Fruit fly (Drosophila melanogaster): Measurements from ENCODE around the gene Npc2e.

Npc2e gene

dm6 chr3R:10079267-10079987 is 26.3 kb downstream of the Npc2e start (continued):
- TF ChIP-seq NK7.1 (GFP tag; optimal IDR thresholded peaks at IDR 0.05) (no peak), sens (GFP tag) (peak; percentile 86), gt (GFP tag; IDR thresholded peaks at IDR 0.05) (no peak), seq (GFP tag; IDR thresholded peaks at IDR 0.05) (no peak), CG15011 (GFP tag; optimal IDR thresholded peaks at IDR 0.05) (no peak), sc (optimal IDR thresholded peaks at IDR 0.05) (no peak), sc (GFP tag; optimal IDR thresholded peaks at IDR 0.05) (no peak), Lhr (GFP tag; optimal IDR thresholded peaks at IDR 0.05) (no peak), Deaf1 (tag; optimal IDR thresholded peaks at IDR 0.05) (no peak), CG16813 (GFP tag; IDR thresholded peaks at IDR 0.05; ENCODE audit: partially characterized antibody) (no peak), dm (GFP tag; optimal IDR thresholded peaks at IDR 0.05) (no peak), E2f1 (GFP tag; IDR thresholded peaks at IDR 0.05) (no peak), CG6683 (GFP tag; optimal IDR thresholded peaks at IDR 0.05) (no peak), D19A (tag; optimal IDR thresholded peaks at IDR 0.05) (no peak), CG13894 (tag; optimal IDR thresholded peaks at IDR 0.05) (no peak), Nf-YB (GFP tag; optimal IDR thresholded peaks at IDR 0.05) (no peak), CG17802 (tag; optimal IDR thresholded peaks at IDR 0.05) (no peak), dati (GFP tag; IDR thresholded peaks at IDR 0.05) (no peak), amos (GFP tag; IDR thresholded peaks at IDR 0.05; ENCODE audit: partially characterized antibody) (no peak), ato (GFP tag; IDR thresholded peaks at IDR 0.05; ENCODE audit: partially characterized antibody) (no peak), usp (GFP tag; optimal IDR thresholded peaks at IDR 0.05) (no peak), gro (GFP tag; optimal IDR thresholded peaks at IDR 0.05) (no peak), CG13287 (GFP tag; IDR thresholded peaks at IDR 0.05; ENCODE audit: partially characterized antibody) (no peak), Xrp1 (GFP tag; IDR thresholded peaks at IDR 0.05) (0 out of 2 replicates have a peak, but pooled peaks have one; percentile 30), Lpt (GFP tag; optimal IDR thresholded peaks at IDR 0.05) (no peak), cad (GFP tag; optimal IDR thresholded peaks at IDR 0.05) (no peak), Max (GFP tag; optimal IDR thresholded peaks at IDR 0.05) (no peak), pum (GFP tag; optimal IDR thresholded peaks at IDR 0.05) (peak; percentile 10), trem (tag; optimal IDR thresholded peaks at IDR 0.05) (no peak), Blimp-1 (GFP tag; optimal IDR thresholded peaks at IDR 0.05) (peak; percentile 49), Ptx1 (GFP tag; IDR thresholded peaks at IDR 0.05) (peak; percentile 55), maf-S (GFP tag; optimal IDR thresholded peaks at IDR 0.05) (no peak), salm (tag; optimal IDR thresholded peaks at IDR 0.05) (no peak), CG6175 (GFP tag; IDR thresholded peaks at IDR 0.05) (no peak), ind (GFP tag; optimal IDR thresholded peaks at IDR 0.05) (peak; percentile 30), corto (GFP tag; optimal IDR thresholded peaks at IDR 0.05) (no peak), CG8290 (GFP tag; optimal IDR thresholded peaks at IDR 0.05) (no peak), CG8290 (tag; optimal IDR thresholded peaks at IDR 0.05) (no peak), CG10959 (GFP tag; IDR thresholded peaks at IDR 0.05) (no peak), CG12236 (GFP tag; optimal IDR thresholded peaks at IDR 0.05) (no peak), Dref (GFP tag; IDR thresholded peaks at IDR 0.05) (no peak), chn (GFP tag; optimal IDR thresholded peaks at IDR 0.05) (no peak), MTF-1 (GFP tag; optimal IDR thresholded peaks at IDR 0.05; ENCODE audit: borderline replicate concordance) (no peak), CG5245 (GFP tag; optimal IDR thresholded peaks at IDR 0.05) (no peak), CG7963 (GFP tag; IDR thresholded peaks at IDR 0.05; ENCODE audit: partially characterized antibody) (no peak), CG16815 (GFP tag; optimal IDR thresholded peaks at IDR 0.05) (no peak), CG8924 (tag; optimal IDR thresholded peaks at IDR 0.05) (no peak), TFAM (GFP tag; optimal IDR thresholded peaks at IDR 0.05) (no peak), schlank (tag; optimal IDR thresholded peaks at IDR 0.05) (no peak), esg (GFP tag; conservative IDR thresholded peaks at IDR 0.05) (no peak; the same call in 1 of the 2 replicates), CHES-1-like (GFP tag; optimal IDR thresholded peaks at IDR 0.05) (no peak)
